Worm (Caenorhabditis elegans): ENCODE measurements around the gene irld-15.
A peak's percentile ranks its signal among the peaks of the same experiment; 100 is the strongest.

The irld-15 gene

ce11 chrV:2271750-2272149, 31.9 kb downstream of the irld-15 start, which contains the start of gene Y5H2A.1:
TSS of gene Y5H2A.1 (minus strand) at chrV:2271850.
- TF ChIP-seq unc-62 (GFP tag; optimal IDR thresholded peaks at IDR 0.05) = no peak
- no peak for TF ChIP-seq ceh-82 (tag; optimal IDR thresholded peaks at IDR 0.05)
- TF ChIP-seq nhr-19 (GFP tag; conservative IDR thresholded peaks at IDR 0.05) = no peak
- no peak for TF ChIP-seq nhr-90 (tag; optimal IDR thresholded peaks at IDR 0.05; ENCODE audit: poor library complexity)
- TF ChIP-seq unc-98 (GFP tag; IDR thresholded peaks at IDR 0.05) = no peak
- no peak for TF ChIP-seq F16B12.6 (tag; optimal IDR thresholded peaks at IDR 0.05)
- no peak for TF ChIP-seq ceh-8 (GFP tag; optimal IDR thresholded peaks at IDR 0.05)
- TF ChIP-seq Y116A8C.19 (tag; optimal IDR thresholded peaks at IDR 0.05; ENCODE audit: borderline replicate concordance) = no peak
- TF ChIP-seq ceh-63 (GFP tag; optimal IDR thresholded peaks at IDR 0.05) = no peak

ce11 chrV:2266958-2267357, 36.7 kb downstream of the irld-15 start, which contains the start of gene nhr-275:
TSS of gene nhr-275 (minus strand) at chrV:2267058.
- TF ChIP-seq zag-1 (tag; optimal IDR thresholded peaks at IDR 0.05) = no peak
- no peak for TF ChIP-seq nhr-20 (tag; optimal IDR thresholded peaks at IDR 0.05)
- TF ChIP-seq zip-4 (GFP tag; optimal IDR thresholded peaks at IDR 0.05) = no peak
- TF ChIP-seq xbp-1 (tag; optimal IDR thresholded peaks at IDR 0.05) = no peak

ce11 chrV:2264925-2265324, 38.8 kb downstream of the irld-15 start:
- TF ChIP-seq efl-1 (optimal IDR thresholded peaks at IDR 0.05) = no peak
- TF ChIP-seq efl-1 (GFP tag; optimal IDR thresholded peaks at IDR 0.05 in 1 of 2) = peak in 1 of 2 experiments; percentile 88
- no peak for TF ChIP-seq nhr-47 (tag; optimal IDR thresholded peaks at IDR 0.05)

ce11 chrV:2264455-2264854, 39.2 kb downstream of the irld-15 start, which contains the start of gene nhr-183:
TSS of gene nhr-183 (minus strand) at chrV:2264634.
- TF ChIP-seq skn-1 (tag; optimal IDR thresholded peaks at IDR 0.05) (peak; percentile 46), zag-1 (tag; optimal IDR thresholded peaks at IDR 0.05) (no peak), sptf-1 (tag; optimal IDR thresholded peaks at IDR 0.05) (no peak), lin-35 (GFP tag; optimal IDR thresholded peaks at IDR 0.05) (peak in 1 of 2 experiments; percentile 19), mdl-1 (tag; optimal IDR thresholded peaks at IDR 0.05) (no peak), fkh-8 (tag; optimal IDR thresholded peaks at IDR 0.05) (peak; percentile 10), efl-1 (optimal IDR thresholded peaks at IDR 0.05) (no peak), efl-1 (GFP tag; optimal IDR thresholded peaks at IDR 0.05 in 1 of 2) (peak in 1 of 2 experiments; percentile 37)

- no peak for TF ChIP-seq Y116A8C.19 (tag; optimal IDR thresholded peaks at IDR 0.05; ENCODE audit: borderline replicate concordance)
- TF ChIP-seq lin-39 (tag; optimal IDR thresholded peaks at IDR 0.05) = no peak
Measured at ce11 chrV:2260660-2261059, 43.0 kb downstream of the irld-15 start, which contains the start of gene F41B5.12. TSS of gene F41B5.12 (plus strand) at chrV:2260960.

- TF ChIP-seq blmp-1 (tag; optimal IDR thresholded peaks at IDR 0.05) (peak; percentile 61), ztf-11 (tag; optimal IDR thresholded peaks at IDR 0.05) (no peak), rnt-1 (tag; optimal IDR thresholded peaks at IDR 0.05) (peak; percentile 1), nhr-20 (tag; optimal IDR thresholded peaks at IDR 0.05) (peak; percentile 92), nhr-71 (tag; optimal IDR thresholded peaks at IDR 0.05) (peak; percentile 57), dpl-1 (GFP tag; optimal IDR thresholded peaks at IDR 0.05) (peak in 1 of 3 experiments; percentile 20), efl-1 (optimal IDR thresholded peaks at IDR 0.05) (peak; percentile 36 to 51), efl-1 (GFP tag; optimal IDR thresholded peaks at IDR 0.05 in 1 of 2) (no peak), nhr-11 (tag; optimal IDR thresholded peaks at IDR 0.05) (no peak), ama-1 (optimal IDR thresholded peaks at IDR 0.05) (no peak), tbx-2 (tag; optimal IDR thresholded peaks at IDR 0.05) (peak; percentile 24), lsy-2 (tag; optimal IDR thresholded peaks at IDR 0.05) (peak; percentile 2 to 43), mep-1 (tag; optimal IDR thresholded peaks at IDR 0.05) (peak; percentile 34), snu-23 (GFP tag; optimal IDR thresholded peaks at IDR 0.05) (peak; percentile 57), elt-3 (tag; optimal IDR thresholded peaks at IDR 0.05) (peak in 1 of 6 experiments; percentile 6), irx-1 (tag; optimal IDR thresholded peaks at IDR 0.05) (no peak), lin-35 (GFP tag; optimal IDR thresholded peaks at IDR 0.05) (peak in 1 of 2 experiments; percentile 56), nhr-85 (tag) (peak; percentile 80), lir-3 (tag; optimal IDR thresholded peaks at IDR 0.05; ENCODE audit: poor library complexity) (no peak), skn-1 (tag; optimal IDR thresholded peaks at IDR 0.05) (peak; percentile 97), F16B12.6 (tag; optimal IDR thresholded peaks at IDR 0.05) (no peak)
Measured at ce11 chrV:2259750-2260149, 43.9 kb downstream of the irld-15 start, which contains the start of gene nhr-182. TSS of gene nhr-182 (minus strand) at chrV:2259927.

All from whole organism, L1 larva.